Fruit fly (Drosophila melanogaster) whole organism, embryonic: ENCODE measurements around the gene CG12680.

Experiments used
- ATbp ChIP-seq: fragments of 200-800 bp; sonication (Bioruptor generic); optimal IDR thresholded peaks from 2 replicates; lab custom pipeline; 2017; ENCODE audit warnings: missing biosample characterization, mild to moderate bottlenecking, missing genetic modification characterization, missing genetic modification reagents
- Adf1 ChIP-seq: fragments of 200-800 bp; sonication (Bioruptor generic); IDR thresholded peaks from 2 replicates; pipeline ENCODE4 v1.3.6; 2022; ENCODE audit warnings: missing biosample characterization, missing genetic modification characterization
- C15 ChIP-seq: fragments of 200-800 bp; sonication (Bioruptor generic); IDR thresholded peaks from 3 replicates; pipeline ENCODE4 v1.3.6; 2022; ENCODE audit warnings: missing biosample characterization, missing genetic modification characterization
- CG10321 ChIP-seq: fragments of 200-800 bp; sonication (Bioruptor generic); IDR thresholded peaks from 2 replicates; pipeline ENCODE4 v1.3.6; 2022; ENCODE audit warnings: missing biosample characterization, missing genetic modification characterization
- CG10654 ChIP-seq: fragments of 200-800 bp; sonication (Bioruptor generic); optimal IDR thresholded peaks from 2 replicates; lab custom pipeline; 2016; ENCODE audit warnings: missing biosample characterization, missing genetic modification characterization
- CG11085 ChIP-seq: fragments of 200-800 bp; sonication (Bioruptor generic); IDR thresholded peaks from 2 replicates; pipeline ENCODE4 v1.3.6; 2022; ENCODE audit warnings: missing biosample characterization, missing genetic modification characterization
- CG11456 ChIP-seq: fragments of 200-800 bp; sonication (Bioruptor generic); IDR thresholded peaks from 3 replicates; pipeline ENCODE4 v1.3.6; 2022; ENCODE audit warnings: missing biosample characterization, missing genetic modification characterization
- CG12104 ChIP-seq: fragments of 200-800 bp; sonication (Bioruptor generic); optimal IDR thresholded peaks from 3 replicates; lab custom pipeline; 2016; ENCODE audit warnings: missing biosample characterization, missing genetic modification characterization
- CG12769 ChIP-seq: fragments of 200-800 bp; sonication (Bioruptor generic); optimal IDR thresholded peaks from 2 replicates; lab custom pipeline; 2019; ENCODE audit warnings: missing biosample characterization, mild to moderate bottlenecking, missing genetic modification characterization, moderate library complexity
- CG13296 ChIP-seq: fragments of 200-800 bp; sonication (Bioruptor generic); optimal IDR thresholded peaks from 3 replicates; lab custom pipeline; 2018; ENCODE audit warnings: missing biosample characterization, mild to moderate bottlenecking, missing genetic modification characterization
- CG14860 ChIP-seq: fragments of 200-800 bp; sonication (Bioruptor generic); IDR thresholded peaks from 3 replicates; pipeline ENCODE4 v1.3.6; 2022; ENCODE audit warnings: missing biosample characterization, missing genetic modification characterization; ENCODE audit not compliant: partially characterized antibody
- CG14965 ChIP-seq: fragments of 200-800 bp; sonication (Bioruptor generic); optimal IDR thresholded peaks from 2 replicates; lab custom pipeline; 2016; ENCODE audit warnings: missing biosample characterization, missing genetic modification characterization, borderline replicate concordance
- CG1832 ChIP-seq: fragments of 200-800 bp; sonication (Bioruptor generic); optimal IDR thresholded peaks from 2 replicates; lab custom pipeline; 2017; ENCODE audit warnings: missing biosample characterization, mild to moderate bottlenecking, missing genetic modification characterization, inconsistent platforms
- CG31365 ChIP-seq: fragments of 200-800 bp; sonication (Bioruptor generic); optimal IDR thresholded peaks from 2 replicates; lab custom pipeline; 2018; ENCODE audit warnings: missing biosample characterization, mild to moderate bottlenecking, missing genetic modification characterization
- CG3163 ChIP-seq: fragments of 200-800 bp; sonication (Bioruptor generic); optimal IDR thresholded peaks from 3 replicates; lab custom pipeline; 2016; ENCODE audit warnings: missing biosample characterization, missing genetic modification characterization
- CG4424 ChIP-seq: fragments of 200-800 bp; sonication (Bioruptor generic); optimal IDR thresholded peaks from 3 replicates; lab custom pipeline; 2016; ENCODE audit warnings: missing biosample characterization, missing genetic modification characterization
- CG4730 ChIP-seq: fragments of 200-800 bp; sonication (Bioruptor generic); IDR thresholded peaks from 2 replicates; pipeline ENCODE4 v1.3.6; 2022; ENCODE audit warnings: missing biosample characterization, missing genetic modification characterization
- CG7357 ChIP-seq: fragments of 200-800 bp; sonication (Bioruptor generic); IDR thresholded peaks from 3 replicates; pipeline ENCODE4 v1.3.6; 2022; ENCODE audit warnings: missing biosample characterization, missing genetic modification characterization
- CG7987 ChIP-seq: fragments of 200-800 bp; sonication (Bioruptor generic); optimal IDR thresholded peaks from 2 replicates; lab custom pipeline; 2018; ENCODE audit warnings: missing biosample characterization, mild to moderate bottlenecking, missing genetic modification characterization, moderate library complexity
- CG9609 ChIP-seq: fragments of 200-800 bp; sonication (Bioruptor generic); optimal IDR thresholded peaks from 3 replicates; lab custom pipeline; 2016; ENCODE audit warnings: missing biosample characterization, missing genetic modification characterization
- CkIIα-i1 ChIP-seq: fragments of 200-800 bp; sonication (Bioruptor generic); IDR thresholded peaks from 2 replicates; pipeline ENCODE4 v1.3.6; 2022; ENCODE audit warnings: missing biosample characterization, missing genetic modification characterization
- D19A ChIP-seq: fragments of 200-800 bp; optimal IDR thresholded peaks from 3 replicates; lab custom pipeline; 2019; ENCODE audit warnings: missing biosample characterization, mild to moderate bottlenecking, missing genetic modification characterization, moderate library complexity
- Deaf1 ChIP-seq: fragments of 200-800 bp; optimal IDR thresholded peaks from 3 replicates; lab custom pipeline; 2019; ENCODE audit warnings: missing biosample characterization, mild to moderate bottlenecking, missing genetic modification characterization, moderate library complexity
- Dfd ChIP-seq, 2 experiments: fragments of >200 bp; optimal IDR thresholded peaks; 2 replicates each; lab custom pipeline; 2017; ENCODE audit warnings: missing biosample characterization in 2 of 2, missing genetic modification characterization in 2 of 2
- Elba2 ChIP-seq: fragments of 200-800 bp; sonication (Bioruptor generic); optimal IDR thresholded peaks from 3 replicates; lab custom pipeline; 2016; ENCODE audit warnings: missing biosample characterization, missing genetic modification characterization
- Ets65A ChIP-seq: fragments of 200-800 bp; sonication (Bioruptor generic); peaks from one replicate; lab custom pipeline; 2016; ENCODE audit warnings: missing biosample characterization, missing genetic modification characterization
- Fer3 ChIP-seq: fragments of 200-800 bp; sonication (Bioruptor generic); optimal IDR thresholded peaks from 2 replicates; lab custom pipeline; 2018; ENCODE audit warnings: missing biosample characterization, mild to moderate bottlenecking, missing genetic modification characterization, moderate library complexity
- H15 ChIP-seq: fragments of 200-800 bp; sonication (Bioruptor generic); IDR thresholded peaks from 3 replicates; pipeline ENCODE4 v1.3.6; 2022; ENCODE audit warnings: missing biosample characterization, missing genetic modification characterization
- HmgZ ChIP-seq: fragments of 200-800 bp; sonication (Bioruptor generic); optimal IDR thresholded peaks from 2 replicates; lab custom pipeline; 2018; ENCODE audit warnings: missing biosample characterization, mild to moderate bottlenecking, missing genetic modification characterization
- MBD-R2 ChIP-seq: fragments of 200-800 bp; sonication (Bioruptor generic); IDR thresholded peaks from 2 replicates; pipeline ENCODE4 v1.3.6; 2022; ENCODE audit warnings: missing biosample characterization, missing genetic modification characterization
- Meics ChIP-seq: fragments of 200-800 bp; sonication (Bioruptor generic); optimal IDR thresholded peaks from 2 replicates; lab custom pipeline; 2017; ENCODE audit warnings: missing biosample characterization, mild to moderate bottlenecking, missing genetic modification characterization
- NK7.1 ChIP-seq: fragments of 200-800 bp; sonication (Bioruptor generic); optimal IDR thresholded peaks from 3 replicates; lab custom pipeline; 2016; ENCODE audit warnings: missing biosample characterization, missing genetic modification characterization
- Oaz ChIP-seq: fragments of 200-800 bp; sonication (Bioruptor generic); IDR thresholded peaks from 2 replicates; pipeline ENCODE4 v1.3.6; 2022; ENCODE audit warnings: missing biosample characterization, missing genetic modification characterization
- PHDP ChIP-seq: fragments of 200-800 bp; sonication (Bioruptor generic); optimal IDR thresholded peaks from 3 replicates; lab custom pipeline; 2018; ENCODE audit warnings: missing biosample characterization, mild to moderate bottlenecking, missing genetic modification characterization, moderate library complexity
- Ptx1 ChIP-seq: fragments of 200-800 bp; sonication (Bioruptor generic); IDR thresholded peaks from 2 replicates; pipeline ENCODE4 v1.3.6; 2022; ENCODE audit warnings: missing biosample characterization, missing genetic modification characterization
- amos ChIP-seq: fragments of 200-800 bp; sonication (Bioruptor generic); IDR thresholded peaks from 2 replicates; pipeline ENCODE4 v1.3.6; 2022; ENCODE audit warnings: missing biosample characterization, missing genetic modification characterization; ENCODE audit not compliant: partially characterized antibody
- bab2 ChIP-seq: fragments of 200-800 bp; sonication (Bioruptor generic); optimal IDR thresholded peaks from 2 replicates; lab custom pipeline; 2016; ENCODE audit warnings: missing biosample characterization, missing genetic modification characterization
- cad ChIP-seq: fragments of >200 bp; optimal IDR thresholded peaks from 2 replicates; lab custom pipeline; 2017; ENCODE audit warnings: missing biosample characterization, missing genetic modification characterization
- cato ChIP-seq: fragments of 200-800 bp; sonication (Bioruptor generic); optimal IDR thresholded peaks from 2 replicates; lab custom pipeline; 2016; ENCODE audit warnings: missing biosample characterization, missing genetic modification characterization, borderline replicate concordance
- crp ChIP-seq, 2 experiments: fragments of 200-800 bp; sonication (Bioruptor generic); optimal IDR thresholded peaks; 2 replicates in 1 of 2; 3 replicates in 1 of 2; lab custom pipeline; 2017; ENCODE audit warnings: missing biosample characterization in 2 of 2, missing genetic modification characterization in 2 of 2, mild to moderate bottlenecking in 1 of 2, moderate library complexity in 1 of 2
- dati ChIP-seq: fragments of 200-800 bp; sonication (Bioruptor generic); IDR thresholded peaks from 2 replicates; pipeline ENCODE4 v1.3.6; 2022; ENCODE audit warnings: missing biosample characterization, missing genetic modification characterization
- h ChIP-seq: fragments of >200 bp; optimal IDR thresholded peaks from 2 replicates; lab custom pipeline; 2017
- jigr1 ChIP-seq: fragments of 200-800 bp; sonication (Bioruptor generic); IDR thresholded peaks from 3 replicates; pipeline ENCODE4 v1.3.6; 2022; ENCODE audit warnings: missing biosample characterization, missing genetic modification characterization
- lbe ChIP-seq: fragments of 200-800 bp; sonication (Bioruptor generic); optimal IDR thresholded peaks from 2 replicates; lab custom pipeline; 2016; ENCODE audit warnings: missing biosample characterization, mild to moderate bottlenecking, missing genetic modification characterization
- luna ChIP-seq: fragments of 200-800 bp; sonication (Bioruptor generic); optimal IDR thresholded peaks from 2 replicates; lab custom pipeline; 2016; ENCODE audit warnings: missing biosample characterization, missing genetic modification characterization
- prd ChIP-seq, 3 experiments: fragments of >200 bp in 2 of 3; fragments of 200-800 bp in 1 of 3; sonication (Bioruptor generic) in 1 of 3; optimal IDR thresholded peaks in 2 of 3; IDR thresholded peaks in 1 of 3; 2 replicates in 2 of 3; 3 replicates in 1 of 3; pipeline versions ENCODE4 v1.3.6 to Lab custom; 2017 to 2022; ENCODE audit warnings: missing biosample characterization in 1 of 3, missing genetic modification characterization in 1 of 3
- schlank ChIP-seq: fragments of 200-800 bp; sonication (Bioruptor generic); optimal IDR thresholded peaks from 2 replicates; lab custom pipeline; 2018; ENCODE audit warnings: missing biosample characterization, mild to moderate bottlenecking, missing genetic modification characterization
- sd ChIP-seq: fragments of 200-800 bp; sonication (Bioruptor generic); optimal IDR thresholded peaks from 3 replicates; lab custom pipeline; 2018; ENCODE audit warnings: missing biosample characterization, mild to moderate bottlenecking, missing genetic modification characterization, moderate library complexity
- shn ChIP-seq: fragments of 200-800 bp; sonication (Bioruptor generic); optimal IDR thresholded peaks from 3 replicates; lab custom pipeline; 2016; ENCODE audit warnings: missing biosample characterization, missing genetic modification characterization
- sob ChIP-seq: fragments of 200-800 bp; sonication (Bioruptor generic); IDR thresholded peaks from 2 replicates; pipeline ENCODE4 v1.3.6; 2022; ENCODE audit warnings: missing biosample characterization, missing genetic modification characterization
- unpg ChIP-seq: fragments of 200-800 bp; sonication (Bioruptor generic); optimal IDR thresholded peaks from 3 replicates; lab custom pipeline; 2018; ENCODE audit warnings: missing biosample characterization, mild to moderate bottlenecking, missing genetic modification characterization, moderate library complexity
- zf30C ChIP-seq: fragments of 200-800 bp; sonication (Bioruptor generic); optimal IDR thresholded peaks from 3 replicates; lab custom pipeline; 2018; ENCODE audit warnings: missing biosample characterization, mild to moderate bottlenecking, missing genetic modification characterization

The CG12680 gene

DNA sequence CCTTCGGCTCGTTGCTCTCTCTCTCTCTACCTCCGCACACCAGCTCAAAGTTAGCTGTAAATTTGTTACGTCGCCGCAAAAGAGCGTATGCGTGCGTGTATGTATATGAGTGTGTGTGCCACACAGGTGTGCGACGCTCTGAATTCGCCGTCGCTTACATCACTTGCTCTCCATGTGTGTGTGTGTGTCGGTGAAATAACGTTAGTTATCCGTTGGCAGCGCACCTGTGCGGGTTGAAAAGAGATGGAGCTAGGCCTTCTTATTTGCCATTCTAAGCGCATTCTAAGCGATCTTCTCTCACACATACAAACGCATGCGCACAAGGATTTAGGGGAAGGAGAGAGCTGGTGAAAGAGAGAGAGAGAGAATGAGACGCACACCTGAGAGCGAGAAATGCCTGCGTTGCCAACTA is 49.7 kb downstream of the CG12680 start (continued):
- TF ChIP-seq crp (GFP tag; optimal IDR thresholded peaks at IDR 0.05; lab: Kevin White, UChicago) (no peak), cad (GFP tag; lab: Kevin White, UChicago) (no peak), CG10654 (no peak), NK7.1 (GFP tag; lab: Kevin White, UChicago) (no peak), lbe (no peak), CG1832 (peak; percentile 63), CG12104 (GFP tag; lab: Kevin White, UChicago) (no peak), CG11085 (no peak), prd (optimal IDR thresholded peaks at IDR 0.05; lab: Kevin White, UChicago) (no peak), prd (GFP tag; IDR thresholded peaks at IDR 0.05; lab: Robert Waterston, UW) (no peak), H15 (GFP tag; lab: Robert Waterston, UW) (no peak), CG11456 (GFP tag; lab: Robert Waterston, UW) (no peak), jigr1 (GFP tag; lab: Robert Waterston, UW) (no peak), CG4424 (no peak), amos (no peak), CG9609 (GFP tag; lab: Kevin White, UChicago) (no peak), HmgZ (no peak), PHDP (tag; lab: Kevin White, UChicago) (no peak), CG31365 (no peak), D19A (no peak), sob (GFP tag; lab: Robert Waterston, UW) (no peak), MBD-R2 (no peak), sd (tag; lab: Kevin White, UChicago) (peak; percentile 45), ATbp (GFP tag; lab: Kevin White, UChicago) (no peak), CG4730 (GFP tag; lab: Robert Waterston, UW) (no peak), unpg (GFP tag; lab: Kevin White, UChicago) (no peak), CkIIα-i1 (no peak), h (lab: Kevin White, UChicago) (no peak), shn (GFP tag; lab: Kevin White, UChicago) (no peak), bab2 (no peak), CG14965 (GFP tag; lab: Kevin White, UChicago) (no peak), schlank (no peak), luna (GFP tag; lab: Kevin White, UChicago) (no peak), zf30C (GFP tag; lab: Kevin White, UChicago) (no peak), C15 (GFP tag; lab: Robert Waterston, UW) (no peak), dati (GFP tag; lab: Robert Waterston, UW) (no peak), Oaz (GFP tag; lab: Robert Waterston, UW) (no peak), Fer3 (tag; lab: Kevin White, UChicago) (no peak), cato (GFP tag; lab: Kevin White, UChicago) (no peak), Ets65A (GFP tag; lab: Kevin White, UChicago) (no peak), CG14860 (GFP tag; lab: Robert Waterston, UW) (no peak), CG13296 (GFP tag; lab: Kevin White, UChicago) (no peak), CG10321 (GFP tag; lab: Robert Waterston, UW) (0 out of 2 replicates have a peak, but pooled peaks have one; percentile 6), Dfd (GFP tag; optimal IDR thresholded peaks at IDR 0.05; lab: Kevin White, UChicago) (no peak), Elba2 (GFP tag; lab: Kevin White, UChicago) (peak; percentile 97), CG7357 (no peak), Adf1 (GFP tag; lab: Robert Waterston, UW) (peak; percentile 15; the same call in 1 of the 2 replicates), Meics (GFP tag; lab: Kevin White, UChicago) (no peak), Deaf1 (tag; lab: Kevin White, UChicago) (no peak), CG12769 (tag; lab: Kevin White, UChicago) (peak; percentile 2), CG7987 (GFP tag; lab: Kevin White, UChicago) (no peak), CG3163 (no peak), Ptx1 (GFP tag; lab: Robert Waterston, UW) (no peak)
